Fruit fly (Drosophila melanogaster) whole organism, embryonic: ENCODE data around the gene ca.

Experiments used
- Blimp-1 ChIP-seq: fragments of 200-800 bp; sonication (Bioruptor generic); optimal IDR thresholded peaks from 3 replicates; lab custom pipeline; 2018; ENCODE audit warnings: missing biosample characterization, missing genetic modification characterization, mild to moderate bottlenecking, moderate library complexity, missing genetic modification reagents
- BtbVII ChIP-seq: fragments of 200-800 bp; sonication (Bioruptor generic); optimal IDR thresholded peaks from 3 replicates; lab custom pipeline; 2017; ENCODE audit warnings: missing biosample characterization, mild to moderate bottlenecking, missing genetic modification characterization
- CG10979 ChIP-seq: fragments of 200-800 bp; sonication (Bioruptor generic); optimal IDR thresholded peaks from 2 replicates; lab custom pipeline; 2018; ENCODE audit warnings: missing biosample characterization, mild to moderate bottlenecking, missing genetic modification characterization, moderate library complexity
- CG11723 ChIP-seq: fragments of 200-800 bp; sonication (Bioruptor generic); optimal IDR thresholded peaks from 2 replicates; lab custom pipeline; 2017; ENCODE audit warnings: missing biosample characterization, mild to moderate bottlenecking, missing genetic modification characterization
- CG12942 ChIP-seq: fragments of 200-800 bp; sonication (Bioruptor generic); optimal IDR thresholded peaks from 3 replicates; lab custom pipeline; 2016; ENCODE audit warnings: missing biosample characterization, missing genetic modification characterization
- CG3163 ChIP-seq: fragments of 200-800 bp; sonication (Bioruptor generic); optimal IDR thresholded peaks from 3 replicates; lab custom pipeline; 2016; ENCODE audit warnings: missing biosample characterization, missing genetic modification characterization
- CG33213 ChIP-seq: fragments of 200-800 bp; sonication (Bioruptor generic); optimal IDR thresholded peaks from 3 replicates; lab custom pipeline; 2016; ENCODE audit warnings: missing biosample characterization, missing genetic modification characterization
- CG4328 ChIP-seq: fragments of 200-800 bp; sonication (Bioruptor generic); optimal IDR thresholded peaks from 3 replicates; lab custom pipeline; 2017; ENCODE audit warnings: missing biosample characterization, missing genetic modification reagents, missing genetic modification characterization
- CG5180 ChIP-seq: fragments of 200-800 bp; sonication (Bioruptor generic); optimal IDR thresholded peaks from 3 replicates; lab custom pipeline; 2017; ENCODE audit warnings: missing biosample characterization, missing genetic modification characterization, mild to moderate bottlenecking, moderate library complexity, missing genetic modification reagents
- CG7357 ChIP-seq: fragments of 200-800 bp; sonication (Bioruptor generic); IDR thresholded peaks from 3 replicates; pipeline ENCODE4 v1.3.6; 2022; ENCODE audit warnings: missing biosample characterization, missing genetic modification characterization
- CG7987 ChIP-seq: fragments of 200-800 bp; sonication (Bioruptor generic); optimal IDR thresholded peaks from 2 replicates; lab custom pipeline; 2018; ENCODE audit warnings: missing biosample characterization, mild to moderate bottlenecking, missing genetic modification characterization, moderate library complexity
- CG8359 ChIP-seq: fragments of 200-800 bp; sonication (Bioruptor generic); optimal IDR thresholded peaks from 2 replicates; lab custom pipeline; 2017; ENCODE audit warnings: missing biosample characterization, mild to moderate bottlenecking, missing genetic modification characterization, borderline replicate concordance
- CG8388 ChIP-seq: fragments of 200-800 bp; sonication (Bioruptor generic); optimal IDR thresholded peaks from 2 replicates; lab custom pipeline; 2019; ENCODE audit warnings: missing biosample characterization, mild to moderate bottlenecking, missing genetic modification characterization, moderate library complexity
- CG8924 ChIP-seq: fragments of 200-800 bp; optimal IDR thresholded peaks from 3 replicates; lab custom pipeline; 2019; ENCODE audit warnings: missing biosample characterization, mild to moderate bottlenecking, missing genetic modification characterization, moderate library complexity
- D ChIP-seq, 2 experiments: fragments of 200-800 bp in 1 of 2; fragments of >200 bp in 1 of 2; sonication (Bioruptor generic) in 1 of 2; optimal IDR thresholded peaks; 2 replicates in 1 of 2; 3 replicates in 1 of 2; lab custom pipeline; 2017; ENCODE audit warnings: mild to moderate bottlenecking in 1 of 2, missing biosample characterization in 1 of 2, missing genetic modification characterization in 1 of 2, missing genetic modification reagents in 1 of 2
- Ets65A ChIP-seq: fragments of 200-800 bp; sonication (Bioruptor generic); peaks from one replicate; lab custom pipeline; 2016; ENCODE audit warnings: missing biosample characterization, missing genetic modification characterization
- HLHmδ ChIP-seq: fragments of 200-800 bp; sonication (Bioruptor generic); optimal IDR thresholded peaks from 2 replicates; lab custom pipeline; 2018; ENCODE audit warnings: missing biosample characterization, mild to moderate bottlenecking, missing genetic modification characterization, moderate library complexity
- HmgD ChIP-seq: fragments of 200-800 bp; sonication (Bioruptor generic); optimal IDR thresholded peaks from 3 replicates; lab custom pipeline; 2016; ENCODE audit warnings: missing biosample characterization, missing genetic modification characterization
- Hmx ChIP-seq: fragments of 200-800 bp; sonication (Bioruptor generic); optimal IDR thresholded peaks from 2 replicates; lab custom pipeline; 2016; ENCODE audit warnings: missing biosample characterization, missing genetic modification characterization
- Mad ChIP-seq: fragments of 200-800 bp; sonication (Bioruptor generic); optimal IDR thresholded peaks from 2 replicates; lab custom pipeline; 2016; ENCODE audit warnings: missing biosample characterization, missing genetic modification characterization
- Med ChIP-seq: fragments of 200-800 bp; sonication (Bioruptor generic); peaks from one replicate; lab custom pipeline; 2016; ENCODE audit warnings: missing biosample characterization, missing genetic modification characterization, mild to moderate bottlenecking, inconsistent platforms, moderate library complexity
- Pdp1 ChIP-seq, 2 experiments: fragments of 200-800 bp; sonication (Bioruptor generic); optimal IDR thresholded peaks; 3 replicates each; lab custom pipeline; 2016; ENCODE audit warnings: missing biosample characterization in 2 of 2, missing genetic modification characterization in 2 of 2, mild to moderate bottlenecking in 1 of 2, moderate library complexity in 1 of 2
- Stat92E ChIP-seq, 3 experiments: fragments of >200 bp in 2 of 3; fragments of 200-800 bp in 1 of 3; sonication (Bioruptor generic) in 1 of 3; optimal IDR thresholded peaks; 2 replicates each; lab custom pipeline; 2017 to 2019; ENCODE audit warnings: missing biosample characterization in 3 of 3, missing genetic modification characterization in 3 of 3, mild to moderate bottlenecking in 1 of 3, moderate library complexity in 1 of 3
- Trl ChIP-seq, 3 experiments: fragments of >200 bp in 2 of 3; fragments of 200-800 bp in 1 of 3; sonication (Bioruptor generic) in 1 of 3; optimal IDR thresholded peaks; 2 replicates in 1 of 3; 3 replicates in 2 of 3; lab custom pipeline; 2016 to 2017; ENCODE audit warnings: missing biosample characterization in 1 of 3, missing genetic modification characterization in 1 of 3
- ato ChIP-seq: fragments of 200-800 bp; sonication (Bioruptor generic); IDR thresholded peaks from 2 replicates; pipeline ENCODE4 v1.3.6; 2022; ENCODE audit warnings: missing biosample characterization, missing genetic modification characterization; ENCODE audit not compliant: partially characterized antibody
- chif ChIP-seq, 2 experiments: fragments of 200-800 bp; sonication (Bioruptor generic); optimal IDR thresholded peaks; 3 replicates each; lab custom pipeline; 2016; ENCODE audit warnings: missing biosample characterization in 2 of 2, missing genetic modification characterization in 2 of 2
- chinmo ChIP-seq: fragments of 200-800 bp; sonication (Bioruptor generic); IDR thresholded peaks from 4 replicates; pipeline ENCODE4 v1.3.6; 2022; ENCODE audit warnings: missing biosample characterization, missing genetic modification characterization; ENCODE audit not compliant: partially characterized antibody
- dmrt11E ChIP-seq: fragments of 200-800 bp; sonication (Bioruptor generic); optimal IDR thresholded peaks from 3 replicates; lab custom pipeline; 2018; ENCODE audit warnings: missing biosample characterization, mild to moderate bottlenecking, missing genetic modification characterization, moderate library complexity
- ems ChIP-seq: fragments of 200-800 bp; sonication (Bioruptor generic); optimal IDR thresholded peaks from 3 replicates; lab custom pipeline; 2016; ENCODE audit warnings: missing biosample characterization, missing genetic modification characterization
- jing ChIP-seq: fragments of 200-800 bp; sonication (Bioruptor generic); optimal IDR thresholded peaks from 2 replicates; lab custom pipeline; 2018; ENCODE audit warnings: missing biosample characterization, mild to moderate bottlenecking, missing genetic modification characterization
- kni ChIP-seq: fragments of 200-800 bp; sonication (Bioruptor generic); optimal IDR thresholded peaks from 3 replicates; lab custom pipeline; 2017; ENCODE audit warnings: mild to moderate bottlenecking, missing biosample characterization, missing genetic modification reagents, missing genetic modification characterization
- nom ChIP-seq: fragments of 200-800 bp; sonication (Bioruptor generic); optimal IDR thresholded peaks from 2 replicates; lab custom pipeline; 2017; ENCODE audit warnings: missing biosample characterization, missing genetic modification characterization, mild to moderate bottlenecking, moderate library complexity, missing genetic modification reagents
- oc ChIP-seq: fragments of 200-800 bp; sonication (Bioruptor generic); optimal IDR thresholded peaks from 2 replicates; lab custom pipeline; 2018; ENCODE audit warnings: missing biosample characterization, mild to moderate bottlenecking, missing genetic modification characterization, moderate library complexity
- pfk ChIP-seq: fragments of 200-800 bp; sonication (Bioruptor generic); optimal IDR thresholded peaks from 2 replicates; lab custom pipeline; 2018; ENCODE audit warnings: missing biosample characterization, mild to moderate bottlenecking, missing genetic modification characterization, moderate library complexity
- pros ChIP-seq: fragments of 200-800 bp; sonication (Bioruptor generic); optimal IDR thresholded peaks from 3 replicates; lab custom pipeline; 2019; ENCODE audit warnings: missing biosample characterization, mild to moderate bottlenecking, missing genetic modification characterization, moderate library complexity
- sc ChIP-seq, 3 experiments: fragments of >200 bp in 2 of 3; fragments of 200-800 bp in 1 of 3; sonication (Bioruptor generic) in 1 of 3; optimal IDR thresholded peaks; 2 replicates in 2 of 3; 3 replicates in 1 of 3; lab custom pipeline; 2017; ENCODE audit warnings: mild to moderate bottlenecking in 1 of 3, missing biosample characterization in 1 of 3, missing genetic modification characterization in 1 of 3, missing genetic modification reagents in 1 of 3
- sens ChIP-seq: fragments of 200-800 bp; sonication (Bioruptor generic); peaks from one replicate; lab custom pipeline; 2016; ENCODE audit warnings: missing biosample characterization, missing genetic modification characterization
- tap ChIP-seq: fragments of 200-800 bp; optimal IDR thresholded peaks from 3 replicates; lab custom pipeline; 2019; ENCODE audit warnings: missing biosample characterization, mild to moderate bottlenecking, missing genetic modification characterization, moderate library complexity
- tup ChIP-seq: fragments of 200-800 bp; sonication (Bioruptor generic); optimal IDR thresholded peaks from 2 replicates; lab custom pipeline; 2016; ENCODE audit warnings: missing biosample characterization, mild to moderate bottlenecking, missing genetic modification characterization, moderate library complexity
- vvl ChIP-seq: fragments of 200-800 bp; sonication (Bioruptor generic); IDR thresholded peaks from 2 replicates; pipeline ENCODE4 v1.3.6; 2022; ENCODE audit warnings: missing biosample characterization, missing genetic modification characterization
- wek ChIP-seq: fragments of 200-800 bp; sonication (Bioruptor generic); optimal IDR thresholded peaks from 3 replicates; lab custom pipeline; 2018; ENCODE audit warnings: missing biosample characterization, mild to moderate bottlenecking, missing genetic modification characterization, moderate library complexity

The ca gene

dm6 chr3R:29818434-29819268, 12.0 kb downstream of the ca start, which contains the start of gene neo:
TSS of gene neo (plus strand) at chr3R:29819131.
- TF ChIP-seq Mad: no peak
- no peak for TF ChIP-seq ems (GFP tag; lab: Kevin White, UChicago)
- peak; percentile 33 for TF ChIP-seq kni (GFP tag; lab: Kevin White, UChicago)
- TF ChIP-seq Blimp-1 (GFP tag; lab: Kevin White, UChicago): peak; percentile 97
- peak; percentile 68 for TF ChIP-seq Med (GFP tag; lab: Kevin White, UChicago)
- TF ChIP-seq CG3163 (GFP tag; lab: Kevin White, UChicago): peak; percentile 41
- no peak for TF ChIP-seq vvl (GFP tag; lab: Robert Waterston, UW)
- peak; percentile 22 for TF ChIP-seq D (optimal IDR thresholded peaks at IDR 0.05; lab: Kevin White, UChicago)
- no peak for TF ChIP-seq D (GFP tag; optimal IDR thresholded peaks at IDR 0.05; lab: Kevin White, UChicago)
- peak; percentile 96 for TF ChIP-seq CG5180
- no peak for TF ChIP-seq CG11723 (GFP tag; lab: Kevin White, UChicago)
- TF ChIP-seq ato: 0 out of 2 replicates have a peak, but pooled peaks have one; percentile 11
- TF ChIP-seq CG7357 (GFP tag; lab: Robert Waterston, UW): no peak
- TF ChIP-seq Ets65A (GFP tag; lab: Kevin White, UChicago): peak; percentile 85
- TF ChIP-seq tup: no peak
- TF ChIP-seq Trl (optimal IDR thresholded peaks at IDR 0.05; lab: Kevin White, UChicago): peak in 1 of 2 experiments; percentile 52
- no peak for TF ChIP-seq Trl (GFP tag; optimal IDR thresholded peaks at IDR 0.05; lab: Kevin White, UChicago)
- peak; percentile 12 for TF ChIP-seq HLHmδ (GFP tag; lab: Kevin White, UChicago)
- TF ChIP-seq CG10979 (tag; lab: Kevin White, UChicago): no peak
- peak; percentile 44 for TF ChIP-seq sens (GFP tag; lab: Kevin White, UChicago)
- TF ChIP-seq Pdp1 (GFP tag; optimal IDR thresholded peaks at IDR 0.05; lab: Kevin White, UChicago): no peak
- TF ChIP-seq Stat92E (GFP tag; optimal IDR thresholded peaks at IDR 0.05; lab: Kevin White, UChicago): peak in 1 of 3 experiments; percentile 10
- peak; percentile 89 for TF ChIP-seq oc (tag; lab: Kevin White, UChicago)

DNA sequence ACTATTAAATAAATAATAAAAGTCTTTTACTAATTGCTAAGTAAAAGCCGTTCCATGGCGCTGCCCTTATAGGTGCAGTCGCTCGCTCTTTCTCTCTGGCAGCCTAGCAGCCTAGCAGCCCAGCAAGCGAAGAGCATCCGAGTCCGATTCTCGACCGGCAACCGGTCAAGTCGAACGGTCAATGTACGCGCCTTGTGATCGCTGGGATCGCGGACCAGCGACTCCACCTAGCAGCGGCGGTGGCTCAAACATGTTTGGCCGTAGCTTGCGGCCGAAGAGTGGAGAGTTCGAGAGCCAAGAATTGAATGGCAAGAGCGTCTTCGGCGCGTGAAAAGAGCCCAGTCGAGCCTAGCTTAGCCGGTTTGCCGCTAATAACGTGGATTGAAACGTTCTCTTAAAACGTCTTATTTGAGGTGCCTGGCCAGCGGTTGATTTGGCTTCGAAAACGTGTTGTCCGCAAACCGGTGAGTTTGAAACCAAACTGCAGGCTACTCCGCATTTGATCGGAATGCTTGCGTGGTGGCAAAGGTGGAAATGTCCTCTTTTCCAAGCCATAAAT, 22.7 kb downstream of the ca start:
- TF ChIP-seq sc (optimal IDR thresholded peaks at IDR 0.05; lab: Kevin White, UChicago) (no peak), sc (GFP tag; optimal IDR thresholded peaks at IDR 0.05; lab: Kevin White, UChicago) (no peak), nom (GFP tag; lab: Kevin White, UChicago) (peak; percentile 12), Blimp-1 (GFP tag; lab: Kevin White, UChicago) (peak; percentile 20), CG3163 (GFP tag; lab: Kevin White, UChicago) (peak; percentile 72), Trl (optimal IDR thresholded peaks at IDR 0.05; lab: Kevin White, UChicago) (peak; percentile 23 to 47), Trl (GFP tag; optimal IDR thresholded peaks at IDR 0.05; lab: Kevin White, UChicago) (no peak), CG5180 (peak; percentile 97), jing (GFP tag; lab: Kevin White, UChicago) (no peak), pros (peak; percentile 79), chinmo (GFP tag; lab: Robert Waterston, UW) (0 out of 4 replicates have a peak, but pooled peaks have one; percentile 28), HmgD (no peak)

dm6 chr3R:29830925-29831324, 24.3 kb downstream of the ca start:
- peak; percentile 46 for TF ChIP-seq pfk (GFP tag; lab: Kevin White, UChicago)
- peak in 1 of 2 experiments; percentile 16 for TF ChIP-seq chif (GFP tag; optimal IDR thresholded peaks at IDR 0.05; lab: Kevin White, UChicago)
- TF ChIP-seq CG12942 (GFP tag; lab: Kevin White, UChicago): no peak
- peak; percentile 45 for TF ChIP-seq wek (GFP tag; lab: Kevin White, UChicago)
- TF ChIP-seq BtbVII (GFP tag; lab: Kevin White, UChicago): peak; percentile 45
- no peak for TF ChIP-seq CG8388 (GFP tag; lab: Kevin White, UChicago)
- TF ChIP-seq CG4328 (GFP tag; lab: Kevin White, UChicago): peak; percentile 33
- TF ChIP-seq CG33213 (GFP tag; lab: Kevin White, UChicago): peak; percentile 24
- peak; percentile 59 for TF ChIP-seq tap (tag; lab: Kevin White, UChicago)
- peak; percentile 79 for TF ChIP-seq CG7987 (GFP tag; lab: Kevin White, UChicago)
- no peak for TF ChIP-seq Hmx
- TF ChIP-seq dmrt11E: peak; percentile 18
- peak; percentile 66 for TF ChIP-seq CG8359 (GFP tag; lab: Kevin White, UChicago)
- peak; percentile 63 for TF ChIP-seq CG8924 (tag; lab: Kevin White, UChicago)
- no peak for TF ChIP-seq D (optimal IDR thresholded peaks at IDR 0.05; lab: Kevin White, UChicago)
- peak; percentile 64 for TF ChIP-seq D (GFP tag; optimal IDR thresholded peaks at IDR 0.05; lab: Kevin White, UChicago)
